Fruit fly (Drosophila melanogaster): ENCODE measurements around the gene CBP.

dm6 chrX:7332091-7332490, 5.1 kb upstream of the CBP start, which contains the start of gene CG42780:
- TF ChIP-seq CG5204 (GFP tag; optimal IDR thresholded peaks at IDR 0.05): no peak
- TF ChIP-seq cic (GFP tag; optimal IDR thresholded peaks at IDR 0.05): no peak
- no peak for TF ChIP-seq bab1 (GFP tag; optimal IDR thresholded peaks at IDR 0.05)
- TF ChIP-seq CG7101 (tag; optimal IDR thresholded peaks at IDR 0.05): no peak
- TF ChIP-seq ovo (GFP tag; optimal IDR thresholded peaks at IDR 0.05): no peak
- TF ChIP-seq toe (GFP tag; optimal IDR thresholded peaks at IDR 0.05): no peak
- no peak for TF ChIP-seq Hr96 (GFP tag; optimal IDR thresholded peaks at IDR 0.05)
- TF ChIP-seq CG11617 (GFP tag; optimal IDR thresholded peaks at IDR 0.05): no peak
- TF ChIP-seq CG12768 (GFP tag; optimal IDR thresholded peaks at IDR 0.05): no peak
- no peak for TF ChIP-seq CG7045 (GFP tag; optimal IDR thresholded peaks at IDR 0.05)
- no peak for TF ChIP-seq tj (GFP tag; optimal IDR thresholded peaks at IDR 0.05)
- TF ChIP-seq Crg-1 (GFP tag; optimal IDR thresholded peaks at IDR 0.05): no peak
- no peak for TF ChIP-seq kay (GFP tag; ENCODE audit: borderline replicate concordance)
